Fruit fly (Drosophila melanogaster): ENCODE data around the gene CG18547.

Gene CG18547

dm6 chr3R:11973826-11974225 is 6.4 kb downstream of the CG18547 start:
- TF ChIP-seq foxo (GFP tag; optimal IDR thresholded peaks at IDR 0.05) (no peak), dmrt93B (GFP tag; optimal IDR thresholded peaks at IDR 0.05) (no peak), h (GFP tag; optimal IDR thresholded peaks at IDR 0.05) (no peak), Rel (GFP tag; optimal IDR thresholded peaks at IDR 0.05) (no peak), Rel (tag; optimal IDR thresholded peaks at IDR 0.05) (peak; percentile 35)

dm6 chr3R:11971394-11971793 is 8.8 kb downstream of the CG18547 start, which contains the start of gene GC2:
Gene GC2, plus strand, starts transcription at chr3R:11971694.
- TF ChIP-seq GATAd (GFP tag; optimal IDR thresholded peaks at IDR 0.05): no peak
- TF ChIP-seq CG32264 (GFP tag; optimal IDR thresholded peaks at IDR 0.05): no peak
- no peak for TF ChIP-seq ey (GFP tag; optimal IDR thresholded peaks at IDR 0.05)

dm6 chr3R:11969217-11969616 is 11.0 kb downstream of the CG18547 start:
- TF ChIP-seq ey (GFP tag; optimal IDR thresholded peaks at IDR 0.05) (peak; percentile 5), dl (GFP tag; optimal IDR thresholded peaks at IDR 0.05; ENCODE audit: insufficient read depth in 1 of 2, partially characterized antibody in 2 of 2) (no peak), psq (GFP tag; optimal IDR thresholded peaks at IDR 0.05) (no peak)

- TF ChIP-seq pan (optimal IDR thresholded peaks at IDR 0.05) (no peak), N (GFP tag; optimal IDR thresholded peaks at IDR 0.05) (no peak), woc (GFP tag; optimal IDR thresholded peaks at IDR 0.05) (no peak)
These were observed 12.0 kb downstream of the CG18547 start for dm6 chr3R:11968030-11968753.

- TF ChIP-seq rgr (GFP tag; optimal IDR thresholded peaks at IDR 0.05): peak; percentile 3
- peak; percentile 1 for TF ChIP-seq Hr83 (GFP tag; optimal IDR thresholded peaks at IDR 0.05; ENCODE audit: poor library complexity, severe bottlenecking)
- TF ChIP-seq lola (GFP tag; optimal IDR thresholded peaks at IDR 0.05): no peak
- TF ChIP-seq Hr78 (GFP tag; optimal IDR thresholded peaks at IDR 0.05): no peak
- peak; percentile 44 for TF ChIP-seq Hnf4 (GFP tag; optimal IDR thresholded peaks at IDR 0.05)
- no peak for TF ChIP-seq N (GFP tag; optimal IDR thresholded peaks at IDR 0.05)
- TF ChIP-seq ey (GFP tag; optimal IDR thresholded peaks at IDR 0.05): no peak
- no peak for TF ChIP-seq GATAd (GFP tag; optimal IDR thresholded peaks at IDR 0.05)
- TF ChIP-seq Vsx2 (GFP tag; optimal IDR thresholded peaks at IDR 0.05; ENCODE audit: partially characterized antibody): peak; percentile 97
- no peak for TF ChIP-seq sage (GFP tag; optimal IDR thresholded peaks at IDR 0.05)
- peak; percentile 1 for TF ChIP-seq CG32264 (GFP tag; optimal IDR thresholded peaks at IDR 0.05)
- peak; percentile 38 for TF ChIP-seq HLH106 (tag; optimal IDR thresholded peaks at IDR 0.05)
- TF ChIP-seq dsf (GFP tag; optimal IDR thresholded peaks at IDR 0.05; ENCODE audit: borderline replicate concordance): peak; percentile 53
- TF ChIP-seq Myc (optimal IDR thresholded peaks at IDR 0.05): no peak
- TF ChIP-seq Mio (GFP tag; optimal IDR thresholded peaks at IDR 0.05): no peak
- TF ChIP-seq dmrt93B (GFP tag; optimal IDR thresholded peaks at IDR 0.05): no peak
- no peak for TF ChIP-seq dl (GFP tag; optimal IDR thresholded peaks at IDR 0.05; ENCODE audit: insufficient read depth in 1 of 2, partially characterized antibody in 2 of 2)
- TF ChIP-seq pan (optimal IDR thresholded peaks at IDR 0.05): no peak
- TF ChIP-seq sv (GFP tag; optimal IDR thresholded peaks at IDR 0.05): no peak
- no peak for TF ChIP-seq brk (GFP tag; optimal IDR thresholded peaks at IDR 0.05)
- no peak for TF ChIP-seq CrebA (GFP tag; optimal IDR thresholded peaks at IDR 0.05; ENCODE audit: borderline replicate concordance)
- peak; percentile 6 for TF ChIP-seq jim (GFP tag; optimal IDR thresholded peaks at IDR 0.05)
- peak; percentile 63 for TF ChIP-seq woc (GFP tag; optimal IDR thresholded peaks at IDR 0.05)
- TF ChIP-seq CG9705 (GFP tag; optimal IDR thresholded peaks at IDR 0.05): no peak
- TF ChIP-seq tai (GFP tag; optimal IDR thresholded peaks at IDR 0.05): no peak
- no peak for TF ChIP-seq br (GFP tag; optimal IDR thresholded peaks at IDR 0.05)
- TF ChIP-seq Dif (GFP tag; optimal IDR thresholded peaks at IDR 0.05; ENCODE audit: partially characterized antibody): no peak
- TF ChIP-seq usp (GFP tag; optimal IDR thresholded peaks at IDR 0.05): no peak
- peak; percentile 49 for TF ChIP-seq Sp1 (GFP tag; optimal IDR thresholded peaks at IDR 0.05)
- TF ChIP-seq foxo (GFP tag; optimal IDR thresholded peaks at IDR 0.05): peak in 1 of 2 experiments; percentile 23
- no peak for TF ChIP-seq Abd-B (GFP tag; optimal IDR thresholded peaks at IDR 0.05)
- peak; percentile 50 for TF ChIP-seq fru (GFP tag; optimal IDR thresholded peaks at IDR 0.05)
- peak; percentile 43 for TF ChIP-seq Jra (GFP tag; optimal IDR thresholded peaks at IDR 0.05)
- TF ChIP-seq Dfd (GFP tag; optimal IDR thresholded peaks at IDR 0.05): no peak
- TF ChIP-seq psq (GFP tag; optimal IDR thresholded peaks at IDR 0.05): peak; percentile 21
- TF ChIP-seq Rel (GFP tag; optimal IDR thresholded peaks at IDR 0.05): no peak
- peak; percentile 21 for TF ChIP-seq Rel (tag; optimal IDR thresholded peaks at IDR 0.05)
- peak; percentile 57 for TF ChIP-seq h (GFP tag; optimal IDR thresholded peaks at IDR 0.05)
These were observed 12.7 kb downstream of the CG18547 start, which contains the start of the genes CG12213 and GC1 for dm6 chr3R:11967262-11968029. Gene CG12213, minus strand, starts transcription at chr3R:11967691. Gene GC1, plus strand, starts transcription at chr3R:11967708.

All from whole organism, wandering third instar larva.